Fruit fly (Drosophila melanogaster) whole organism, prepupa: ENCODE measurements around the gene GluRIID.

Source experiments
- CG10631 ChIP-seq: fragments of 200-800 bp; sonication (Bioruptor generic); optimal IDR thresholded peaks from 2 replicates; lab custom pipeline; 2016; ENCODE audit warnings: missing biosample characterization, missing genetic modification characterization
- CG10669 ChIP-seq: fragments of 200-800 bp; sonication (Bioruptor generic); optimal IDR thresholded peaks from 3 replicates; lab custom pipeline; 2018; ENCODE audit warnings: missing biosample characterization, mild to moderate bottlenecking, missing genetic modification characterization, moderate library complexity
- CG11294 ChIP-seq: fragments of 200-800 bp; sonication (Bioruptor generic); IDR thresholded peaks from 2 replicates; pipeline ENCODE4 v1.3.6; 2022; ENCODE audit warnings: missing biosample characterization, missing genetic modification characterization
- CG11762 ChIP-seq: fragments of 200-800 bp; sonication (Bioruptor generic); optimal IDR thresholded peaks from 3 replicates; lab custom pipeline; 2016; ENCODE audit warnings: missing biosample characterization, missing genetic modification characterization; ENCODE audit not compliant: insufficient read depth
- CG15336 ChIP-seq: fragments of 200-800 bp; sonication (Bioruptor generic); IDR thresholded peaks from 2 replicates; pipeline ENCODE4 v1.3.6; 2022; ENCODE audit warnings: missing biosample characterization, missing genetic modification characterization
- CG1621 ChIP-seq: fragments of 200-800 bp; sonication (Bioruptor generic); optimal IDR thresholded peaks from 3 replicates; lab custom pipeline; 2018; ENCODE audit warnings: missing biosample characterization, mild to moderate bottlenecking, missing genetic modification characterization
- CG16779 ChIP-seq: fragments of 200-800 bp; sonication (Bioruptor generic); optimal IDR thresholded peaks from 3 replicates; lab custom pipeline; 2017; ENCODE audit warnings: missing biosample characterization, mild to moderate bottlenecking, missing genetic modification characterization
- CG3032 ChIP-seq: fragments of 200-800 bp; optimal IDR thresholded peaks from 2 replicates; lab custom pipeline; 2019; ENCODE audit warnings: missing biosample characterization, mild to moderate bottlenecking, missing genetic modification characterization, moderate library complexity
- CG31627 ChIP-seq: fragments of 200-800 bp; sonication (Bioruptor generic); optimal IDR thresholded peaks from 3 replicates; lab custom pipeline; 2016; ENCODE audit warnings: missing biosample characterization, missing genetic modification characterization
- CG34406 ChIP-seq: fragments of 200-800 bp; sonication (Bioruptor generic); optimal IDR thresholded peaks from 3 replicates; lab custom pipeline; 2016; ENCODE audit warnings: missing biosample characterization, missing genetic modification characterization
- CG3919 ChIP-seq: fragments of 200-800 bp; sonication (Bioruptor generic); optimal IDR thresholded peaks from 3 replicates; lab custom pipeline; 2016; ENCODE audit warnings: missing biosample characterization, missing genetic modification characterization
- CG4318 ChIP-seq: fragments of 200-800 bp; sonication (Bioruptor generic); optimal IDR thresholded peaks from 3 replicates; lab custom pipeline; 2017; ENCODE audit warnings: missing biosample characterization, mild to moderate bottlenecking, missing genetic modification characterization
- CG6163 ChIP-seq: fragments of 200-800 bp; sonication (Bioruptor generic); IDR thresholded peaks from 3 replicates; pipeline ENCODE4 v1.3.6; 2022; ENCODE audit warnings: missing biosample characterization, missing genetic modification characterization
- CG6792 ChIP-seq: fragments of 200-800 bp; sonication (Bioruptor generic); optimal IDR thresholded peaks from 3 replicates; lab custom pipeline; 2016; ENCODE audit warnings: missing biosample characterization, missing genetic modification characterization
- CG6808 ChIP-seq: fragments of 200-800 bp; sonication (Bioruptor generic); optimal IDR thresholded peaks from 3 replicates; lab custom pipeline; 2017; ENCODE audit warnings: missing biosample characterization, missing genetic modification characterization, mild to moderate bottlenecking, moderate library complexity, missing genetic modification reagents
- CG6854 ChIP-seq: fragments of 200-800 bp; sonication (Bioruptor generic); optimal IDR thresholded peaks from 2 replicates; lab custom pipeline; 2017; ENCODE audit warnings: missing biosample characterization, mild to moderate bottlenecking, missing genetic modification characterization
- CG7368 ChIP-seq: fragments of 200-800 bp; sonication (Bioruptor generic); optimal IDR thresholded peaks from 3 replicates; lab custom pipeline; 2016; ENCODE audit warnings: missing biosample characterization, missing genetic modification characterization
- CG8119 ChIP-seq: fragments of 200-800 bp; sonication (Bioruptor generic); IDR thresholded peaks from 3 replicates; pipeline ENCODE4 v1.3.6; 2022; ENCODE audit warnings: missing biosample characterization, missing genetic modification characterization
- CG8632 ChIP-seq: fragments of 200-800 bp; sonication (Bioruptor generic); optimal IDR thresholded peaks from 3 replicates; lab custom pipeline; 2016; ENCODE audit warnings: missing biosample characterization, missing genetic modification characterization
- CG9139 ChIP-seq: fragments of 200-800 bp; sonication (Bioruptor generic); optimal IDR thresholded peaks from 3 replicates; lab custom pipeline; 2017; ENCODE audit warnings: missing biosample characterization, mild to moderate bottlenecking, missing genetic modification characterization
- Eip75B ChIP-seq: fragments of 200-800 bp; sonication (Bioruptor generic); optimal IDR thresholded peaks from 3 replicates; lab custom pipeline; 2016; ENCODE audit warnings: missing biosample characterization, missing genetic modification characterization
- Eip78C ChIP-seq: fragments of 200-800 bp; sonication (Bioruptor generic); peaks from one replicate; lab custom pipeline; 2016; ENCODE audit warnings: missing biosample characterization, missing genetic modification characterization
- Eip93F ChIP-seq: fragments of 200-800 bp; sonication (Bioruptor generic); optimal IDR thresholded peaks from 2 replicates; lab custom pipeline; 2016; ENCODE audit warnings: missing biosample characterization, mild to moderate bottlenecking, missing genetic modification characterization
- Ets21C ChIP-seq: fragments of 200-800 bp; sonication (Bioruptor generic); optimal IDR thresholded peaks from 3 replicates; lab custom pipeline; 2016; ENCODE audit warnings: missing biosample characterization, missing genetic modification characterization
- Ets96B ChIP-seq: fragments of 200-800 bp; optimal IDR thresholded peaks from 2 replicates; lab custom pipeline; 2019; ENCODE audit warnings: missing biosample characterization, mild to moderate bottlenecking, missing genetic modification characterization, moderate library complexity
- Gug ChIP-seq: fragments of 200-800 bp; sonication (Bioruptor generic); IDR thresholded peaks from 2 replicates; pipeline ENCODE4 v1.3.6; 2022; ENCODE audit warnings: missing biosample characterization, missing genetic modification characterization
- Hr39 ChIP-seq: fragments of 200-800 bp; sonication (Bioruptor generic); optimal IDR thresholded peaks from 2 replicates; lab custom pipeline; 2016; ENCODE audit warnings: missing biosample characterization, missing genetic modification characterization
- Lpt ChIP-seq: fragments of 200-800 bp; sonication (Bioruptor generic); optimal IDR thresholded peaks from 3 replicates; lab custom pipeline; 2016; ENCODE audit warnings: missing biosample characterization, missing genetic modification characterization
- Met ChIP-seq: fragments of 200-800 bp; sonication (Bioruptor generic); optimal IDR thresholded peaks from 3 replicates; lab custom pipeline; 2016; ENCODE audit warnings: missing biosample characterization, missing genetic modification characterization
- OdsH ChIP-seq: fragments of 200-800 bp; sonication (Bioruptor generic); optimal IDR thresholded peaks from 3 replicates; lab custom pipeline; 2016; ENCODE audit warnings: missing biosample characterization, missing genetic modification characterization
- Sox102F ChIP-seq: fragments of 200-800 bp; sonication (Bioruptor generic); optimal IDR thresholded peaks from 2 replicates; lab custom pipeline; 2016; ENCODE audit warnings: missing biosample characterization, mild to moderate bottlenecking, missing genetic modification characterization
- Sox14 ChIP-seq: fragments of 200-800 bp; sonication (Bioruptor generic); optimal IDR thresholded peaks from 3 replicates; lab custom pipeline; 2016; ENCODE audit warnings: missing biosample characterization, missing genetic modification characterization
- Sox15 ChIP-seq: fragments of 200-800 bp; sonication (Bioruptor generic); optimal IDR thresholded peaks from 3 replicates; lab custom pipeline; 2016; ENCODE audit warnings: missing biosample characterization, missing genetic modification characterization
- achi ChIP-seq: fragments of 200-800 bp; sonication (Bioruptor generic); optimal IDR thresholded peaks from 3 replicates; lab custom pipeline; 2016; ENCODE audit warnings: missing biosample characterization, missing genetic modification characterization
- eg ChIP-seq: fragments of 200-800 bp; sonication (Bioruptor generic); IDR thresholded peaks from 3 replicates; pipeline ENCODE4 v1.3.6; 2022; ENCODE audit warnings: missing biosample characterization, missing genetic modification characterization
- esn ChIP-seq: fragments of 200-800 bp; sonication (Bioruptor generic); optimal IDR thresholded peaks from 2 replicates; lab custom pipeline; 2016; ENCODE audit warnings: missing biosample characterization, mild to moderate bottlenecking, missing genetic modification characterization, moderate library complexity
- fd59A ChIP-seq: fragments of 200-800 bp; sonication (Bioruptor generic); optimal IDR thresholded peaks from 2 replicates; lab custom pipeline; 2017; ENCODE audit warnings: missing biosample characterization, mild to moderate bottlenecking, missing genetic modification characterization, missing genetic modification reagents
- lz ChIP-seq: fragments of 200-800 bp; sonication (Bioruptor generic); optimal IDR thresholded peaks from 3 replicates; lab custom pipeline; 2016; ENCODE audit warnings: missing biosample characterization, missing genetic modification characterization
- net ChIP-seq: fragments of 200-800 bp; sonication (Bioruptor generic); optimal IDR thresholded peaks from 3 replicates; lab custom pipeline; 2016; ENCODE audit warnings: missing biosample characterization, missing genetic modification characterization
- pdm3 ChIP-seq: fragments of 200-800 bp; sonication (Bioruptor generic); optimal IDR thresholded peaks from 3 replicates; lab custom pipeline; 2016; ENCODE audit warnings: missing biosample characterization, missing genetic modification characterization
- salr ChIP-seq, 2 experiments: fragments of 200-800 bp; sonication (Bioruptor generic); optimal IDR thresholded peaks; 3 replicates each; lab custom pipeline; 2016 to 2018; ENCODE audit warnings: missing biosample characterization in 2 of 2, missing genetic modification characterization in 2 of 2, mild to moderate bottlenecking in 1 of 2
- spab ChIP-seq: fragments of 200-800 bp; sonication (Bioruptor generic); optimal IDR thresholded peaks from 2 replicates; lab custom pipeline; 2017; ENCODE audit warnings: missing biosample characterization, mild to moderate bottlenecking, missing genetic modification characterization, missing genetic modification reagents
- ss ChIP-seq, 2 experiments: fragments of 200-800 bp; sonication (Bioruptor generic); optimal IDR thresholded peaks; 2 replicates in 1 of 2; 3 replicates in 1 of 2; lab custom pipeline; 2017 to 2018; ENCODE audit warnings: mild to moderate bottlenecking in 2 of 2, missing biosample characterization in 2 of 2, missing genetic modification characterization in 2 of 2, moderate library complexity in 1 of 2
- topi ChIP-seq: fragments of 200-800 bp; sonication (Bioruptor generic); optimal IDR thresholded peaks from 3 replicates; lab custom pipeline; 2016; ENCODE audit warnings: missing biosample characterization, missing genetic modification characterization

Gene GluRIID

DNA sequence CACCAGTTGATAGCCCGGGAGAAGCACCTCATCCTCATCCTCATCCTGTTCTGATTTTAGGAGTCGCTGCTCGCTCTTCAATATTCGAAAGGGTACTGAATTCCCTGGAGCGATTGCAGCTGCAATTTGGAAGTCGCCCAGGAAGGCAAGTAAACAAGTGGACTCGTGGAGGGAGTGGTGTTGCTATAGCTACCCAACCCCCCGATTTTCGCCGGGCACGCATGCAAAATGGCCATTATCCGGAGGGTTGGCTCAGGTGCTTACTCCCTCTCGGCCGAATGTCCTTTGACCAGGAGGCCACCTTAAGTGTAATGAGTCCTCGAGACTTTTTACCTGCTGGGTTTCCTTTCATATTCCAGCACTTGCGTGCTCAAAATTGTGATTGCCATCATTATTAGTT lies 35.4 kb downstream of the GluRIID start, which contains the start of gene CG15923:
CG15923 (minus strand) TSS at position 101 of the 400 bp plus-strand sequence.
- TF ChIP-seq CG6163 (no peak), CG6792 (no peak), CG3032 (no peak), lz (GFP tag; lab: Kevin White, UChicago) (no peak), spab (GFP tag; lab: Kevin White, UChicago) (no peak), Sox102F (GFP tag; lab: Kevin White, UChicago) (no peak), Eip78C (GFP tag; lab: Kevin White, UChicago) (no peak)

DNA sequence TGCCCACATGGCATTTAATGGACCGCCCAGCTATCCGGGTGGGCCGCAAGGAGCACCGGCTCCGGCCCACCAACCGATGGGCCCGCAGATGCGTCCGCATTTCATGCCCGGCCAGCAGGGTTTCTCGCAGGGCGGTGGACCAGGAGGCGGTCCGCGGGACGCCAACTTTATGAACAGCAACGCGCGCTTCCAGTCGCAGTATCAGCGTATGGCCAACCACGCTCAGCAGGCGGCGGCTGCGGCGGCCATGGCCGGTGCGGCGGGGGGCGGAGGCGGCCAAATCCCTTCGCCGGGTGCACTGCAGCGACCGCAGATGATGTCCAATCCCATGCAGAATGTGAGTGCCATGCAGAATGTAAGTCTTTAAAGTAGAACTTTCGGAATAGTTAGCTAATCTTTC lies 44.1 kb downstream of the GluRIID start:
- TF ChIP-seq achi (GFP tag; lab: Kevin White, UChicago) (no peak), CG6163 (no peak), esn (GFP tag; lab: Kevin White, UChicago) (no peak), CG6792 (no peak), CG8119 (GFP tag; lab: Robert Waterston, UW) (no peak), Hr39 (GFP tag; lab: Kevin White, UChicago) (no peak), eg (GFP tag; lab: Robert Waterston, UW) (no peak), CG6808 (no peak), Lpt (GFP tag; lab: Kevin White, UChicago) (no peak), CG4318 (GFP tag; lab: Kevin White, UChicago) (no peak), CG15336 (GFP tag; lab: Robert Waterston, UW) (no peak), CG6854 (GFP tag; lab: Kevin White, UChicago) (no peak), CG7368 (GFP tag; lab: Kevin White, UChicago) (no peak), Eip75B (GFP tag; lab: Kevin White, UChicago) (no peak), CG8632 (GFP tag; lab: Kevin White, UChicago) (no peak), topi (no peak), CG16779 (tag; lab: Kevin White, UChicago) (no peak)

dm6 chr3R:20605562-20606155 lies 46.6 kb downstream of the GluRIID start:
- TF ChIP-seq Ets96B (tag; lab: Kevin White, UChicago) (no peak), CG8632 (GFP tag; lab: Kevin White, UChicago) (no peak), pdm3 (GFP tag; lab: Kevin White, UChicago) (no peak), esn (GFP tag; lab: Kevin White, UChicago) (no peak), OdsH (GFP tag; lab: Kevin White, UChicago) (no peak), CG31627 (GFP tag; lab: Kevin White, UChicago) (no peak), Gug (GFP tag; lab: Robert Waterston, UW) (no peak)
- TF ChIP-seq, all 60 proteins: peak for 0

DNA sequence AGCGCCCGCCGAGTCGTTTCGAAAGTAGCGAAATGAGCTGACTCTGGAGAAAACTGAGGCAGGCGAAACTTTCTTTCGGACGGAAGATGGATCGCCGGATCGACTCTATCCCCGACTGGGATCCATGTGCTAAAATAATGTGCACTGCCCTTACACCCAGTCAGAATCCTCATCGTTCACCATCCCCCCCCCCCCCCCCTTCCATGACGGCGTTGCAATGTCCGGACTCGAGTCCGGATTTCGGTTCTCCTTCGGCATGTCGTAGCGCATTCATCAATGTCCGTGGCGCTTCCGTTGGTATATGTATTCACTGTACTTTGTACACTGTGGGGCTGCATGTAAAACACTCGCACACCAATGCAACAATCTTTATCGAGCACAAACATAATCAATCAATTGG lies 47.2 kb downstream of the GluRIID start:
- TF ChIP-seq CG9139 (GFP tag; lab: Kevin White, UChicago) (no peak), CG3032 (no peak), fd59A (GFP tag; lab: Kevin White, UChicago) (no peak), CG34406 (GFP tag; lab: Kevin White, UChicago) (no peak), CG1621 (peak; percentile 6), CG6808 (no peak)

dm6 chr3R:20604078-20604477 lies 48.2 kb downstream of the GluRIID start:
- no peak for TF ChIP-seq CG10631 (GFP tag; lab: Kevin White, UChicago)
- TF ChIP-seq CG1621 = peak; percentile 59
- no peak for TF ChIP-seq salr (GFP tag; optimal IDR thresholded peaks at IDR 0.05; lab: Kevin White, UChicago)
- no peak for TF ChIP-seq Sox15 (GFP tag; lab: Kevin White, UChicago)
- peak; percentile 66 for TF ChIP-seq Eip78C (GFP tag; lab: Kevin White, UChicago)
- TF ChIP-seq ss (GFP tag; optimal IDR thresholded peaks at IDR 0.05; lab: Kevin White, UChicago) = peak; percentile 1 to 51
- no peak for TF ChIP-seq CG11294 (GFP tag; lab: Robert Waterston, UW)
- TF ChIP-seq CG3919 (GFP tag; lab: Kevin White, UChicago) = no peak
- TF ChIP-seq Lpt (GFP tag; lab: Kevin White, UChicago) = peak; percentile 62
- no peak for TF ChIP-seq net (GFP tag; lab: Kevin White, UChicago)
- TF ChIP-seq Eip93F (GFP tag; lab: Kevin White, UChicago) = no peak
- no peak for TF ChIP-seq Met (GFP tag; lab: Kevin White, UChicago)
- TF ChIP-seq CG8632 (GFP tag; lab: Kevin White, UChicago) = no peak
- TF ChIP-seq Ets21C (GFP tag; lab: Kevin White, UChicago) = no peak
- peak; percentile 6 for TF ChIP-seq Eip75B (GFP tag; lab: Kevin White, UChicago)
- no peak for TF ChIP-seq CG3032
- TF ChIP-seq CG4318 (GFP tag; lab: Kevin White, UChicago) = no peak
- TF ChIP-seq CG11762 = no peak
- no peak for TF ChIP-seq CG10669 (GFP tag; lab: Kevin White, UChicago)
- TF ChIP-seq Sox14 (GFP tag; lab: Kevin White, UChicago) = no peak
- no peak for TF ChIP-seq achi (GFP tag; lab: Kevin White, UChicago)
